Fruit fly (Drosophila melanogaster): ENCODE measurements around the gene CG9281.
A peak's percentile ranks its signal among the peaks of the same experiment; 100 is the strongest.

Gene CG9281

dm6 chrX:15671026-15671563 lies 39.2 kb downstream of the CG9281 start, which contains the start of gene CG15646 (continued):
- TF ChIP-seq bigmax (GFP tag; optimal IDR thresholded peaks at IDR 0.05), result no peak
- TF ChIP-seq CG3726 (GFP tag; IDR thresholded peaks at IDR 0.05), result no peak
- no peak for TF ChIP-seq psq (GFP tag; optimal IDR thresholded peaks at IDR 0.05)
- no peak for TF ChIP-seq Optix (GFP tag; IDR thresholded peaks at IDR 0.05)
- no peak for TF ChIP-seq lov (optimal IDR thresholded peaks at IDR 0.05)
- 0 out of 3 replicates have a peak, but pooled peaks have one; percentile 62 for TF ChIP-seq lov (GFP tag; IDR thresholded peaks at IDR 0.05)
- no peak for TF ChIP-seq D (optimal IDR thresholded peaks at IDR 0.05)
- TF ChIP-seq D (GFP tag; optimal IDR thresholded peaks at IDR 0.05), result peak; percentile 70
- peak; percentile 15 for TF ChIP-seq slou (GFP tag; optimal IDR thresholded peaks at IDR 0.05)
- peak; percentile 39; the same call in 1 of the 2 replicates for TF ChIP-seq Bgb (GFP tag; IDR thresholded peaks at IDR 0.05; ENCODE audit: partially characterized antibody)
- no peak for TF ChIP-seq CG17802 (tag; optimal IDR thresholded peaks at IDR 0.05)
- TF ChIP-seq Hmr (GFP tag; optimal IDR thresholded peaks at IDR 0.05), result peak; percentile 29
- peak; percentile 72 for TF ChIP-seq Oli (tag; optimal IDR thresholded peaks at IDR 0.05)
- TF ChIP-seq CG7372 (GFP tag; IDR thresholded peaks at IDR 0.05), result 0 out of 2 replicates have a peak, but pooled peaks have one; percentile 22
- TF ChIP-seq ATbp (GFP tag; optimal IDR thresholded peaks at IDR 0.05), result peak; percentile 56
- TF ChIP-seq CG15479 (GFP tag; optimal IDR thresholded peaks at IDR 0.05), result peak; percentile 58
- peak; percentile 61 for TF ChIP-seq Sox102F (GFP tag; optimal IDR thresholded peaks at IDR 0.05)
- TF ChIP-seq CG34422 (GFP tag; IDR thresholded peaks at IDR 0.05), result no peak
- TF ChIP-seq hth (optimal IDR thresholded peaks at IDR 0.05), result no peak
- TF ChIP-seq CG31365 (tag; optimal IDR thresholded peaks at IDR 0.05), result no peak
- no peak for TF ChIP-seq repo (GFP tag; optimal IDR thresholded peaks at IDR 0.05)
- no peak for TF ChIP-seq CTCF (GFP tag; optimal IDR thresholded peaks at IDR 0.05)
- peak; percentile 19 for TF ChIP-seq scrt (GFP tag; optimal IDR thresholded peaks at IDR 0.05)
- no peak for TF ChIP-seq hbn (GFP tag; IDR thresholded peaks at IDR 0.05; ENCODE audit: partially characterized antibody)
- TF ChIP-seq CG1233 (GFP tag; optimal IDR thresholded peaks at IDR 0.05), result peak; percentile 77
- TF ChIP-seq trem (tag; optimal IDR thresholded peaks at IDR 0.05), result peak; percentile 82
- peak; percentile 37 for TF ChIP-seq lab (GFP tag; optimal IDR thresholded peaks at IDR 0.05)
- TF ChIP-seq Kr (GFP tag; optimal IDR thresholded peaks at IDR 0.05), result peak; percentile 56
- 0 out of 2 replicates have a peak, but pooled peaks have one; percentile 26 for TF ChIP-seq HLH3B (GFP tag; IDR thresholded peaks at IDR 0.05)
- no peak for TF ChIP-seq MBD-R2 (GFP tag; IDR thresholded peaks at IDR 0.05)
- TF ChIP-seq CG9876 (GFP tag; optimal IDR thresholded peaks at IDR 0.05), result no peak
- no peak for TF ChIP-seq p53 (GFP tag; optimal IDR thresholded peaks at IDR 0.05)
- peak; percentile 47 for TF ChIP-seq CG30020 (tag; optimal IDR thresholded peaks at IDR 0.05)
- TF ChIP-seq CG14441 (GFP tag; IDR thresholded peaks at IDR 0.05), result no peak
- TF ChIP-seq CG1529 (GFP tag; optimal IDR thresholded peaks at IDR 0.05), result peak; percentile 72
- TF ChIP-seq ham (GFP tag; IDR thresholded peaks at IDR 0.05), result no peak
- TF ChIP-seq eve (GFP tag; optimal IDR thresholded peaks at IDR 0.05), result peak in 1 of 2 experiments; percentile 61
- no peak for TF ChIP-seq Atf6 (GFP tag; IDR thresholded peaks at IDR 0.05)
- TF ChIP-seq CG1602 (GFP tag; optimal IDR thresholded peaks at IDR 0.05), result peak; percentile 70
- TF ChIP-seq Antp (GFP tag; optimal IDR thresholded peaks at IDR 0.05), result no peak
- TF ChIP-seq wor (GFP tag; IDR thresholded peaks at IDR 0.05), result 0 out of 2 replicates have a peak, but pooled peaks have one; percentile 13
- TF ChIP-seq az2 (GFP tag; optimal IDR thresholded peaks at IDR 0.05), result peak; percentile 62
- no peak for TF ChIP-seq Hr39 (optimal IDR thresholded peaks at IDR 0.05)
- no peak for TF ChIP-seq CG4854 (GFP tag; optimal IDR thresholded peaks at IDR 0.05)
- peak; percentile 46 for TF ChIP-seq Six4 (GFP tag; optimal IDR thresholded peaks at IDR 0.05)
- peak; percentile 25 for TF ChIP-seq caup (GFP tag; optimal IDR thresholded peaks at IDR 0.05; ENCODE audit: severe bottlenecking)
- TF ChIP-seq CG5245 (GFP tag; optimal IDR thresholded peaks at IDR 0.05), result peak; percentile 25
- peak; percentile 30 for TF ChIP-seq CG2116 (GFP tag; optimal IDR thresholded peaks at IDR 0.05)
- peak; percentile 31 for TF ChIP-seq stwl (tag; optimal IDR thresholded peaks at IDR 0.05)
- TF ChIP-seq kay (GFP tag; optimal IDR thresholded peaks at IDR 0.05), result peak; percentile 34
- no peak for TF ChIP-seq CG2199 (GFP tag; IDR thresholded peaks at IDR 0.05)
- TF ChIP-seq CG7271 (tag; optimal IDR thresholded peaks at IDR 0.05), result peak; percentile 76
- no peak for TF ChIP-seq br (optimal IDR thresholded peaks at IDR 0.05)

All from whole organism, embryonic.